Worm (Caenorhabditis elegans) whole organism, midembryonic: ENCODE data around the gene lgc-34.

ENCODE experiments used
- T22C8.4 ChIP-seq: fragments of 200-800 bp; sonication (Bioruptor generic); IDR thresholded peaks from 2 replicates; pipeline ENCODE4 v1.3.6; 2022; ENCODE audit warnings: missing genetic modification characterization, missing compliant biosample characterization
- flt-1 ChIP-seq: fragments of 200-800 bp; sonication (Bioruptor generic); IDR thresholded peaks from 2 replicates; pipeline ENCODE4 v1.3.6; 2022; ENCODE audit warnings: missing genetic modification characterization, missing compliant biosample characterization
- med-1 ChIP-seq: sonication (generic microtip); optimal IDR thresholded peaks from 2 replicates; lab custom pipeline; 2017; ENCODE audit warnings: missing genetic modification characterization, mild to moderate bottlenecking, missing compliant biosample characterization, antibody characterized with exemption, missing genetic modification reagents; ENCODE audit not compliant: insufficient read depth
- tab-1 ChIP-seq: fragments of 200-800 bp; sonication (Bioruptor generic); IDR thresholded peaks from 2 replicates; pipeline ENCODE4 v1.3.6; 2022; ENCODE audit warnings: missing genetic modification characterization, missing compliant biosample characterization
- ztf-29 ChIP-seq: fragments of 200-800 bp; sonication (Bioruptor generic); IDR thresholded peaks from 2 replicates; pipeline ENCODE4 v1.3.6; 2022; ENCODE audit warnings: missing genetic modification reagents, missing genetic modification characterization, missing compliant biosample characterization

DNA sequence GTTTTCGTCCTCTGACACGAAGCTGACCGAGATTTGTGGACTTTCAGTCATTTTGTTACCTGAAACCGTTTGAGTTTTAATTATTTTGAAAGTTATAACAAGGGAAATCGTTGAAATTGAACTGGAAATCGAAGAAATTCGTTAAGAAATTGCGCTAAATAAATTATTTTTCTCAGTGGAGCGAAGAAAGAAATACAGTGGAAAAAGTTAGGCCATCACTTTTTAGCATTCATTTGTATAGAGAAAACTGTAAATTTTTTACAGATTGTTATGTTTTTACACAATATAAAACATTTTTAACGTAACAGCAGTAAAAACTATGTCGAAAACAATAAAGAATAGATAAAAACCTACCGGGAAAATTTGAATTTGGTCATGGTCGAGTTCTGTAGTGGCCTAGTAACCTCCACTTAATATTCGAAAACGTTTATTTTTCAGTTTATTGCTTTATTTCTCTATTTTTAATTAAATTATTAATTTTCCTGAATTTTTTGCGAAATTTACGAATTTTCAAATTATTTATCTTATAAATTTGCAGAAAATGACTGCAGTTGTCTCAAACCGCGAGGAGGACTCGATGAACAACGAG is 42.0 kb upstream of the lgc-34 start, which contains the start of the genes gldi-1 and prp-21:
- TF ChIP-seq flt-1 = no peak
- no peak for TF ChIP-seq T22C8.4 (GFP tag; lab: Robert Waterston, UW)
- TF ChIP-seq med-1 (GFP tag; lab: Kevin White, UChicago) = no peak
- no peak for TF ChIP-seq tab-1 (GFP tag; lab: Robert Waterston, UW)
- no peak for TF ChIP-seq ztf-29 (GFP tag; lab: Robert Waterston, UW)
